Worm (Caenorhabditis elegans): Measurements from ENCODE around the gene srxa-11.

Gene srxa-11

DNA sequence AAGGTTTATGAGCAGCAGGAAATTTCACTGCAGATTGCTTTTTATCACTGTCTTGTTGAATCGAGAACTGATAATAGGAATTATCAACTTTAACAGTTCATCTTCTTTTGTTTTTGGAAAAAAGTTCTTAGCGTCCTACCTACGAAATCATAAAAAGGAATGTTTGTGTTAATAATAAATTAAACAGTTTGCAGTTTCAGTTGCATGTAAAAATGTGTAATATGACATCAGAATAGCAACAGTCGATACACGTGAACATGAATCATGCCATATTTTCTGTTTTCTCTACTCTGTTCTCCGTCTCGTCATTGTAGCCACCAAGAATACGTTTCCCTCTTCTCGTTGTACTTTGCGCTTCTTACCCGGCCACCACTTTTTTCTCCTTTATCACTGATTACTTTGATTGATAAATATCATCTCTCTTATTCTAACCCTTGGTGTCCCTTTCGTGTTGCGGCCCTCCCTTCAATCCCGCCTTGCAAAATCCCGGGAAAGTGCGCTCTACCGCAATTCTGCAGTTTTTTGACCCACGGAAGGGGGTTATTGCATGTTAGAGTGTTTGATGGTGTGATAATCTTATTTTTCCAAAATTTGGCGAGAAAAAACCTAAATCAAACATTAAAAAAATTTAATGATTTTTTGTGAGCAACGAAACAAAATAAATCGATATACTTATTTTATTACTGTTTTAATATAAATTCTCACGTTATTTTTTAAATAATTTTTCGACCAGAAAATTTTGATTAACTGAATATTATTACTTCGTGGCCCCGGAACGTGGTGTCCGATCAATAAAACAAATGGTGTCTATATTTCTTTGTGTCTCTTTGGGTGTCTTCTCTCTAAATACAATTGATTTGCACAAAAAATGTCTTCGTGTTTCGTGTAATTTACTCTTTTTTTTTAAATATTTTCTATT, 31.2 kb upstream of the srxa-11 start, which contains the start of gene sptl-3 (continued):
- TF ChIP-seq sem-4 (tag; optimal IDR thresholded peaks at IDR 0.05), result no peak
- TF ChIP-seq nhr-10 (tag; optimal IDR thresholded peaks at IDR 0.05), result no peak
- peak; percentile 73 for TF ChIP-seq nhr-21 (tag; optimal IDR thresholded peaks at IDR 0.05)
- no peak for TF ChIP-seq zag-1 (tag; optimal IDR thresholded peaks at IDR 0.05)
- TF ChIP-seq nhr-237 (tag; optimal IDR thresholded peaks at IDR 0.05), result no peak
- TF ChIP-seq sma-9 (GFP tag; optimal IDR thresholded peaks at IDR 0.05), result peak; percentile 71
- TF ChIP-seq sma-9 (tag; optimal IDR thresholded peaks at IDR 0.05), result no peak
- TF ChIP-seq ama-1 (optimal IDR thresholded peaks at IDR 0.05), result no peak
- no peak for TF ChIP-seq Y55F3AM.14 (GFP tag; optimal IDR thresholded peaks at IDR 0.05)
- TF ChIP-seq mdl-1 (tag; optimal IDR thresholded peaks at IDR 0.05), result peak in 1 of 2 experiments; percentile 5
- no peak for TF ChIP-seq gmeb-1 (tag; optimal IDR thresholded peaks at IDR 0.05)
- no peak for TF ChIP-seq nhr-23 (tag; optimal IDR thresholded peaks at IDR 0.05)
- TF ChIP-seq dmd-4 (tag; optimal IDR thresholded peaks at IDR 0.05), result no peak
- TF ChIP-seq nhr-6 (tag; optimal IDR thresholded peaks at IDR 0.05), result no peak

ce11 chrV:13893583-13893982, 30.4 kb upstream of the srxa-11 start:
- no peak for TF ChIP-seq nhr-237 (tag; optimal IDR thresholded peaks at IDR 0.05)
- TF ChIP-seq mdl-1 (tag; optimal IDR thresholded peaks at IDR 0.05), result no peak
- TF ChIP-seq ZK546.5 (tag; optimal IDR thresholded peaks at IDR 0.05), result no peak
- TF ChIP-seq sma-9 (GFP tag; optimal IDR thresholded peaks at IDR 0.05), result peak; percentile 51
- TF ChIP-seq sma-9 (tag; optimal IDR thresholded peaks at IDR 0.05), result no peak
- TF ChIP-seq crh-2 (tag; optimal IDR thresholded peaks at IDR 0.05), result peak; percentile 30
- peak; percentile 96 for TF ChIP-seq fos-1 (tag; optimal IDR thresholded peaks at IDR 0.05)
- no peak for TF ChIP-seq ztf-1 (GFP tag; conservative IDR thresholded peaks at IDR 0.05)

DNA sequence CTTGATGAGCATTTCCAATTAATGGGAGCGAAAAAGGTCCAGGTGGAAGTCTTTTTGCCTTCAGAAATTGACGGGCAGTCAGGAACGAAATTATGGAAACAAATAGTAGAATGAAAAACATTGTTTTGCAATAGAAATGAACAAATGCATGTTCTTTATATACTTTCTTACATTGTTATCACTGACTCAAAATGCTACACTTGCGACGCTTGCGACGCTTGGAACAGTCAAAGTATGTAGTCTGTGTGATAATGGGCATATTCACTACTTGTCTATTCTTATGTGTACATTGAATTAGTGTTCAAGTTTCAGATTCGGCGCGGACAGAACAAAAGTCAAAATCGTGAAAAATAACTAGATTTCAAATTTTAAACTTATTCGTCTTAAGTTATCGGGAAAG, 25.6 kb upstream of the srxa-11 start, which contains the start of gene cyp-35C1:
Gene cyp-35C1, minus strand, starts transcription at position 132 of the 400 bp plus-strand sequence.
- TF ChIP-seq sem-4 (tag; optimal IDR thresholded peaks at IDR 0.05), result no peak
- TF ChIP-seq fos-1 (tag; optimal IDR thresholded peaks at IDR 0.05), result peak; percentile 5
- no peak for TF ChIP-seq ztf-1 (GFP tag; conservative IDR thresholded peaks at IDR 0.05)
- TF ChIP-seq C34F6.9 (tag; optimal IDR thresholded peaks at IDR 0.05), result no peak
- no peak for TF ChIP-seq egl-27 (tag; optimal IDR thresholded peaks at IDR 0.05)
- no peak for TF ChIP-seq nhr-237 (tag; optimal IDR thresholded peaks at IDR 0.05)
- no peak for TF ChIP-seq alr-1 (tag; optimal IDR thresholded peaks at IDR 0.05)
- TF ChIP-seq nhr-11 (tag; optimal IDR thresholded peaks at IDR 0.05), result no peak
- no peak for TF ChIP-seq blmp-1 (tag; optimal IDR thresholded peaks at IDR 0.05; ENCODE audit: insufficient read depth)
- no peak for TF ChIP-seq unc-55 (GFP tag; optimal IDR thresholded peaks at IDR 0.05)
- no peak for TF ChIP-seq nhr-10 (tag; optimal IDR thresholded peaks at IDR 0.05)
- TF ChIP-seq lsy-2 (tag; optimal IDR thresholded peaks at IDR 0.05), result no peak
- no peak for TF ChIP-seq Y55F3AM.14 (GFP tag; optimal IDR thresholded peaks at IDR 0.05)
- TF ChIP-seq ZK546.5 (tag; optimal IDR thresholded peaks at IDR 0.05), result no peak
- TF ChIP-seq nhr-129 (tag; optimal IDR thresholded peaks at IDR 0.05), result no peak
- TF ChIP-seq sma-9 (GFP tag; optimal IDR thresholded peaks at IDR 0.05), result peak; percentile 34
- TF ChIP-seq sma-9 (tag; optimal IDR thresholded peaks at IDR 0.05), result no peak
- TF ChIP-seq mab-5 (tag; optimal IDR thresholded peaks at IDR 0.05), result no peak
- TF ChIP-seq F13H6.1 (tag; optimal IDR thresholded peaks at IDR 0.05), result no peak

- no peak for TF ChIP-seq gmeb-1 (tag; optimal IDR thresholded peaks at IDR 0.05)
- no peak for TF ChIP-seq nhr-11 (tag; optimal IDR thresholded peaks at IDR 0.05)
- TF ChIP-seq alr-1 (tag; optimal IDR thresholded peaks at IDR 0.05), result no peak
- TF ChIP-seq ztf-11 (tag; optimal IDR thresholded peaks at IDR 0.05), result no peak
- no peak for TF ChIP-seq lin-11 (tag; optimal IDR thresholded peaks at IDR 0.05)
- TF ChIP-seq dmd-4 (tag; optimal IDR thresholded peaks at IDR 0.05), result no peak
- TF ChIP-seq nhr-21 (tag; optimal IDR thresholded peaks at IDR 0.05), result no peak
- TF ChIP-seq sma-3 (GFP tag; optimal IDR thresholded peaks at IDR 0.05), result no peak
- no peak for TF ChIP-seq nhr-12 (tag; optimal IDR thresholded peaks at IDR 0.05)
- no peak for TF ChIP-seq lin-39 (tag; optimal IDR thresholded peaks at IDR 0.05)
- no peak for TF ChIP-seq blmp-1 (tag; optimal IDR thresholded peaks at IDR 0.05; ENCODE audit: insufficient read depth)
- TF ChIP-seq elt-1 (tag; optimal IDR thresholded peaks at IDR 0.05), result no peak
- TF ChIP-seq zag-1 (tag; optimal IDR thresholded peaks at IDR 0.05), result no peak
Observed at ce11 chrV:13899213-13899612, 24.7 kb upstream of the srxa-11 start, which contains the start of gene oac-3. oac-3 (plus strand) TSS chrV:13899513.

Data from whole organism, L2 larva.